Fruit fly (Drosophila melanogaster): ENCODE measurements around the gene unc-119.

DNA sequence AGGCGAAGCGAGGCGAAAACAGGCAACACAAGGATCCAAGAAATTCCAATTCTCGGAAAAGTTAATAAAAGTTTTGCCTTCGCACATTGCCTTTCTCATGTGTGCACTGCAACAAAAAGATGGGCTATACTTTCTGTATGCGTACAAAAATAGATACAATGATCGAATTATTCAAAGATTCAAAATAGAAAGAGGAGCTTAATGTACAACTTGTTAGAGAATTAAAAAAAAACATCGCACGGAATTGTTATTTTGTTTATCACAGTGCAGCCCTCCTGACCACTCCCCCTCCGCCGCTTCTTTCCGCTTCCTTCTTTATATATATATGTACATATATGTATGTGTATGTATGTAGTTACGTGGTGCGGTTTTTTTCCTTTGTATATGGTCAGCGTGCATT, 11.2 kb upstream of the unc-119 start:
- TF ChIP-seq Myc (optimal IDR thresholded peaks at IDR 0.05) (no peak), Vsx2 (GFP tag; optimal IDR thresholded peaks at IDR 0.05; ENCODE audit: partially characterized antibody) (no peak), pan (optimal IDR thresholded peaks at IDR 0.05) (no peak), OdsH (GFP tag; optimal IDR thresholded peaks at IDR 0.05) (peak; percentile 89)

Data from whole organism, wandering third instar larva.